Worm (Caenorhabditis elegans): Measurements from ENCODE around the gene aptf-4.

- TF ChIP-seq sea-1 (GFP tag; conservative IDR thresholded peaks at IDR 0.05) = no peak
- TF ChIP-seq hmbx-1 (tag; optimal IDR thresholded peaks at IDR 0.05) = no peak
- TF ChIP-seq hnd-1 (tag; optimal IDR thresholded peaks at IDR 0.05) = no peak
- TF ChIP-seq ama-1 (optimal IDR thresholded peaks at IDR 0.05) = no peak
- no peak for TF ChIP-seq flt-1 (GFP tag; IDR thresholded peaks at IDR 0.05)
- TF ChIP-seq ceh-13 (GFP tag; optimal IDR thresholded peaks at IDR 0.05) = no peak
- TF ChIP-seq ets-7 (tag; optimal IDR thresholded peaks at IDR 0.05) = no peak
- TF ChIP-seq scrt-1 (GFP tag; IDR thresholded peaks at IDR 0.05) = no peak
- TF ChIP-seq ceh-36 (tag; optimal IDR thresholded peaks at IDR 0.05) = no peak
- no peak for TF ChIP-seq aly-1 (tag; optimal IDR thresholded peaks at IDR 0.05)
- TF ChIP-seq tbx-37 (GFP tag; conservative IDR thresholded peaks at IDR 0.05) = no peak
- no peak for TF ChIP-seq hmg-4 (GFP tag; optimal IDR thresholded peaks at IDR 0.05)
Measured at ce11 chrII:8611330-8611729, 20.5 kb downstream of the aptf-4 start.
